Worm (Caenorhabditis elegans): Measurements from ENCODE around the gene T05A7.1.

Gene T05A7.1

DNA sequence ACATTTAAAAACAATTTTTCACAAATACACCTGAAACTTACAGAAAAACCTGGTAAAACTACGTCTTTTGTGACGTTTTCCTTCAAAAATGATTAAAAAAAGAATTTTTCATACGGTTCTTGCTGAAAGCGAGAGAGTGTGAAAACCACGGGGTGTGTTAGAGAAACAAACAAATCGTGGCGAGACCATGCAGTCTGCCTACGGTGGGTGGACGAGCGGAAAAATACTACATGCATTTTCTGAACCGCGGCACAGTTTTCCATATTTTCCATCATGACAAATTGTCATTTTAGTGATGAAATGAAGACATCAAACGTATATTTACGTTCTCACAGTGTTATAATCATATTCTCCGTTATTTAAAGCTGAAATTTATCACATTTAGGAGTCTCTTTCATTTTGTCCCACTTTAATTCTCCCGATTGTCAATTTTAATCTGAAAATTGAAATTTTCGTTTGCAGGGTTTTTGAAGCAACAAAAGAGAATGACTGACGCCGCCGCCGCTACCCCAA lies 28.4 kb downstream of the T05A7.1 start, which contains the start of the genes F10G7.9 and tsn-1 (continued):
- TF ChIP-seq F33H1.4 (GFP tag; IDR thresholded peaks at IDR 0.05), result peak; percentile 92
- TF ChIP-seq F57A8.1 (GFP tag; optimal IDR thresholded peaks at IDR 0.05), result no peak
- TF ChIP-seq ceh-91 (GFP tag; IDR thresholded peaks at IDR 0.05), result 0 out of 2 replicates have a peak, but pooled peaks have one; percentile 33
- TF ChIP-seq aptf-2 (GFP tag; conservative IDR thresholded peaks at IDR 0.05), result no peak
- no peak for TF ChIP-seq rec-8 (tag; optimal IDR thresholded peaks at IDR 0.05)
- TF ChIP-seq hmg-20 (GFP tag; IDR thresholded peaks at IDR 0.05), result no peak
- no peak for TF ChIP-seq sea-2 (GFP tag; IDR thresholded peaks at IDR 0.05)
- no peak for TF ChIP-seq F57C9.4 (tag; optimal IDR thresholded peaks at IDR 0.05)
- TF ChIP-seq Y53F4B.3 (GFP tag; IDR thresholded peaks at IDR 0.05), result no peak
- no peak for TF ChIP-seq nhr-90 (tag; optimal IDR thresholded peaks at IDR 0.05)
- no peak for TF ChIP-seq ztf-25 (GFP tag; IDR thresholded peaks at IDR 0.05)
- no peak for TF ChIP-seq unc-130 (GFP tag; optimal IDR thresholded peaks at IDR 0.05)
- TF ChIP-seq nfya-1 (tag; optimal IDR thresholded peaks at IDR 0.05; ENCODE audit: borderline replicate concordance, insufficient read depth), result no peak
- TF ChIP-seq dpl-1 (GFP tag; optimal IDR thresholded peaks at IDR 0.05), result peak; percentile 52
- TF ChIP-seq attf-5 (GFP tag; optimal IDR thresholded peaks at IDR 0.05), result peak; percentile 58
- no peak for TF ChIP-seq lir-1 (GFP tag; conservative IDR thresholded peaks at IDR 0.05)
- TF ChIP-seq attf-3 (GFP tag; conservative IDR thresholded peaks at IDR 0.05), result no peak
- no peak for TF ChIP-seq nhr-120 (GFP tag; IDR thresholded peaks at IDR 0.05)
- TF ChIP-seq zfh-2 (GFP tag; conservative IDR thresholded peaks at IDR 0.05), result no peak
- TF ChIP-seq hsf-1 (GFP tag; IDR thresholded peaks at IDR 0.05), result no peak
- TF ChIP-seq dox-1 (GFP tag; IDR thresholded peaks at IDR 0.05), result peak; percentile 88
- no peak for TF ChIP-seq Y56A3A.18 (GFP tag; IDR thresholded peaks at IDR 0.05)
- no peak for TF ChIP-seq ets-4 (GFP tag; optimal IDR thresholded peaks at IDR 0.05)
- TF ChIP-seq let-526 (GFP tag; IDR thresholded peaks at IDR 0.05), result no peak
- TF ChIP-seq madf-6 (GFP tag; IDR thresholded peaks at IDR 0.05), result peak; percentile 76
- TF ChIP-seq fkh-3 (tag; optimal IDR thresholded peaks at IDR 0.05), result no peak
- TF ChIP-seq lsl-1 (GFP tag; optimal IDR thresholded peaks at IDR 0.05), result peak; percentile 86
- no peak for TF ChIP-seq him-1 (tag; optimal IDR thresholded peaks at IDR 0.05)
- no peak for TF ChIP-seq unc-62 (GFP tag; optimal IDR thresholded peaks at IDR 0.05)
- TF ChIP-seq hlh-26 (GFP tag; conservative IDR thresholded peaks at IDR 0.05), result no peak
- no peak for TF ChIP-seq mes-4 (tag; optimal IDR thresholded peaks at IDR 0.05)
- TF ChIP-seq xnd-1 (tag; optimal IDR thresholded peaks at IDR 0.05), result peak; percentile 12
- peak; percentile 14; the same call in 1 of the 2 replicates for TF ChIP-seq madf-8 (GFP tag; conservative IDR thresholded peaks at IDR 0.05)
- no peak for TF ChIP-seq pha-4 (tag; optimal IDR thresholded peaks at IDR 0.05)
- no peak for TF ChIP-seq mxl-1 (tag; optimal IDR thresholded peaks at IDR 0.05)
- no peak for TF ChIP-seq ama-1 (optimal IDR thresholded peaks at IDR 0.05)
- TF ChIP-seq ama-1 (GFP tag; optimal IDR thresholded peaks at IDR 0.05), result no peak
- no peak for TF ChIP-seq akir-1 (GFP tag; optimal IDR thresholded peaks at IDR 0.05)
- TF ChIP-seq Y67H2A.10 (GFP tag; conservative IDR thresholded peaks at IDR 0.05), result no peak
- no peak for TF ChIP-seq egl-44 (GFP tag; IDR thresholded peaks at IDR 0.05)
- TF ChIP-seq T07F8.4 (tag; optimal IDR thresholded peaks at IDR 0.05), result no peak
- TF ChIP-seq D2030.7 (GFP tag; IDR thresholded peaks at IDR 0.05), result peak; percentile 41; the same call in 1 of the 2 replicates
- TF ChIP-seq T26A5.8 (tag; optimal IDR thresholded peaks at IDR 0.05), result no peak
- TF ChIP-seq lag-1 (GFP tag; IDR thresholded peaks at IDR 0.05), result no peak
- no peak for TF ChIP-seq lsy-27 (tag; optimal IDR thresholded peaks at IDR 0.05; ENCODE audit: borderline replicate concordance, insufficient read depth)
- TF ChIP-seq aptf-3 (GFP tag; IDR thresholded peaks at IDR 0.05), result no peak
- peak in 1 of 3 experiments; percentile 27 for TF ChIP-seq lin-35 (GFP tag; optimal IDR thresholded peaks at IDR 0.05)
- TF ChIP-seq dpff-1 (tag; optimal IDR thresholded peaks at IDR 0.05), result no peak
- no peak for TF ChIP-seq Y53G8AR.9 (GFP tag; conservative IDR thresholded peaks at IDR 0.05)

Data from whole organism, young adult.